Worm (Caenorhabditis elegans) whole organism, midembryonic: Measurements from ENCODE around the gene C28H8.8.

Source experiments
- T22C8.4 ChIP-seq: fragments of 200-800 bp; sonication (Bioruptor generic); IDR thresholded peaks from 2 replicates; pipeline ENCODE4 v1.3.6; 2022; ENCODE audit warnings: missing genetic modification characterization, missing compliant biosample characterization
- cog-1 ChIP-seq: sonication (generic microtip); optimal IDR thresholded peaks from 2 replicates; lab custom pipeline; 2016; ENCODE audit warnings: missing genetic modification characterization, missing compliant biosample characterization
- flt-1 ChIP-seq: fragments of 200-800 bp; sonication (Bioruptor generic); IDR thresholded peaks from 2 replicates; pipeline ENCODE4 v1.3.6; 2022; ENCODE audit warnings: missing genetic modification characterization, missing compliant biosample characterization
- klf-2 ChIP-seq: fragments of 200-800 bp; sonication (Bioruptor generic); conservative IDR thresholded peaks from 2 replicates; pipeline ENCODE4 v1.3.6; 2022; ENCODE audit warnings: missing genetic modification reagents, missing genetic modification characterization, missing compliant biosample characterization
- med-1 ChIP-seq: sonication (generic microtip); optimal IDR thresholded peaks from 2 replicates; lab custom pipeline; 2017; ENCODE audit warnings: missing genetic modification characterization, mild to moderate bottlenecking, missing compliant biosample characterization, antibody characterized with exemption, missing genetic modification reagents; ENCODE audit not compliant: insufficient read depth
- ref-1 ChIP-seq: fragments of 200-800 bp; sonication (Bioruptor generic); conservative IDR thresholded peaks from 2 replicates; pipeline ENCODE4 v1.3.6; 2022; ENCODE audit warnings: missing genetic modification reagents, missing genetic modification characterization, missing compliant biosample characterization
- tab-1 ChIP-seq: fragments of 200-800 bp; sonication (Bioruptor generic); IDR thresholded peaks from 2 replicates; pipeline ENCODE4 v1.3.6; 2022; ENCODE audit warnings: missing genetic modification characterization, missing compliant biosample characterization
- ztf-23 ChIP-seq: fragments of 200-800 bp; sonication (Bioruptor generic); IDR thresholded peaks from 2 replicates; pipeline ENCODE4 v1.3.6; 2022; ENCODE audit warnings: missing genetic modification reagents, missing genetic modification characterization, missing compliant biosample characterization

DNA sequence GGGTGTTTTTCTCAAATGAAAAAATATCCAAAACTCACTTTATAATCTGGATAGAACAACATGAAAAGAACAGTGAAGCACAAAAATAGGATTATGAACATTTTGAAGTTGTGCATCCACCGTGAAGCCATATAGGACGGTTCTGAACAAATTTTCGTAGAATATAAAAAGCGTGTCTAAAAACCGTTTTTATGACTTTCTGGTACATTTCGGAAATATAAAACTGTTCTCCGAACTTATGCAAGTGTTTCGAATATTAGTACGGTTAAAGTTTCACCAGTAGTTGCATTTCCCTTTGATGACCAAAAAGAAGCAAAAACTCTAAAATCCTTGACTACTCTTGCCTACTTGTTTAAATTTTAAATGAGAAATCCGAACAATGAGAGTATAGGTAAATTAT lies at the start of gene C28H8.8:
- TF ChIP-seq cog-1 (tag; lab: Kevin White, UChicago) (no peak), med-1 (GFP tag; lab: Kevin White, UChicago) (no peak), ref-1 (no peak), flt-1 (GFP tag; lab: Robert Waterston, UW) (no peak), klf-2 (GFP tag; lab: Robert Waterston, UW) (no peak), T22C8.4 (GFP tag; lab: Robert Waterston, UW) (no peak), ztf-23 (no peak), tab-1 (GFP tag; lab: Robert Waterston, UW) (no peak)
